Fruit fly (Drosophila melanogaster): ENCODE data around the gene Pex23.
A peak's percentile ranks its signal among the peaks of the same experiment; 100 is the strongest.

Gene Pex23

DNA sequence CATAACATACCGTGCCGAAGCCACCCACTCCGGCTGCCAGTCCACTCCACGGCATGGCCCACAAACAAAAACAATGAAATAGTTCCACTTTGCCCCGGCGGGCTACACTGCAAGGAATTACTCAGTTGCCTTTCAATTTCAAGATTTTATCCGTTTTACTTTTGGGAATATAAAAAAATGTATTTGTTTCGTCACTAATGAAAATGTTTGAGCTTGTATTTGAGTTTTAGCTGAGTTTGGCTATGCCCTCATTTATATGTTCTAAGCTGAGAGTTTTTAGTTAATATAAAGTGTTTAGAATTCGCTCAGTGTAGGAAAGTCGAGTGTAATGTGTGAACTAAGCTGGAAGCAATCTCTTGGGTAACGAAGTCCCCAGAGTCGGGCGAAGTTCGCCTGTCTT, 25.3 kb downstream of the Pex23 start:
- peak; percentile 45 for TF ChIP-seq CG1603 (tag; optimal IDR thresholded peaks at IDR 0.05)
- no peak for TF ChIP-seq CG8290 (GFP tag; optimal IDR thresholded peaks at IDR 0.05)
- no peak for TF ChIP-seq CG8290 (tag; optimal IDR thresholded peaks at IDR 0.05)
- TF ChIP-seq CG17829 (tag; optimal IDR thresholded peaks at IDR 0.05): no peak
- TF ChIP-seq CG6654 (GFP tag; optimal IDR thresholded peaks at IDR 0.05): no peak
- peak; percentile 66 for TF ChIP-seq Ets65A (GFP tag)
- TF ChIP-seq CG4854 (GFP tag; optimal IDR thresholded peaks at IDR 0.05): peak; percentile 30
- TF ChIP-seq CG17361 (GFP tag; IDR thresholded peaks at IDR 0.05): no peak
- no peak for TF ChIP-seq Dip2 (GFP tag; IDR thresholded peaks at IDR 0.05)
- TF ChIP-seq CG33213 (GFP tag; optimal IDR thresholded peaks at IDR 0.05): no peak
- TF ChIP-seq Poxn (GFP tag; IDR thresholded peaks at IDR 0.05): no peak
- TF ChIP-seq zf30C (GFP tag; optimal IDR thresholded peaks at IDR 0.05): no peak
- TF ChIP-seq run (tag; optimal IDR thresholded peaks at IDR 0.05): no peak
- no peak; the same call in 1 of the 2 replicates for TF ChIP-seq Atf6 (GFP tag; IDR thresholded peaks at IDR 0.05)
- TF ChIP-seq twi (tag; optimal IDR thresholded peaks at IDR 0.05): no peak
- TF ChIP-seq HmgD (GFP tag; optimal IDR thresholded peaks at IDR 0.05): no peak
- peak; percentile 55 for TF ChIP-seq CG30403 (GFP tag; optimal IDR thresholded peaks at IDR 0.05)
- TF ChIP-seq CG11085 (GFP tag; IDR thresholded peaks at IDR 0.05): no peak
- TF ChIP-seq row (GFP tag; IDR thresholded peaks at IDR 0.05): peak; percentile 65
- no peak for TF ChIP-seq hth (optimal IDR thresholded peaks at IDR 0.05)
- TF ChIP-seq gcm (GFP tag; optimal IDR thresholded peaks at IDR 0.05): no peak
- peak; percentile 7 for TF ChIP-seq CG13296 (GFP tag; optimal IDR thresholded peaks at IDR 0.05)
- no peak for TF ChIP-seq Opbp (GFP tag; IDR thresholded peaks at IDR 0.05; ENCODE audit: partially characterized antibody)
- no peak for TF ChIP-seq Hsf (GFP tag; optimal IDR thresholded peaks at IDR 0.05)
- no peak for TF ChIP-seq usp (GFP tag; optimal IDR thresholded peaks at IDR 0.05)
- TF ChIP-seq gsb-n (tag; optimal IDR thresholded peaks at IDR 0.05): no peak
- no peak for TF ChIP-seq CG11398 (GFP tag; optimal IDR thresholded peaks at IDR 0.05)
- no peak for TF ChIP-seq gcm2 (GFP tag; optimal IDR thresholded peaks at IDR 0.05)
- no peak for TF ChIP-seq CG42726 (GFP tag; IDR thresholded peaks at IDR 0.05; ENCODE audit: partially characterized antibody)
- TF ChIP-seq CG6765 (GFP tag; optimal IDR thresholded peaks at IDR 0.05): no peak
- no peak for TF ChIP-seq MESR4 (GFP tag; optimal IDR thresholded peaks at IDR 0.05)
- no peak for TF ChIP-seq Tbp (GFP tag; optimal IDR thresholded peaks at IDR 0.05)
- no peak for TF ChIP-seq CG8478 (optimal IDR thresholded peaks at IDR 0.05)
- TF ChIP-seq CG3281 (GFP tag; optimal IDR thresholded peaks at IDR 0.05): peak; percentile 41
- TF ChIP-seq Deaf1 (tag; optimal IDR thresholded peaks at IDR 0.05): no peak
- no peak for TF ChIP-seq Hmx (GFP tag; optimal IDR thresholded peaks at IDR 0.05)
- TF ChIP-seq CG2889 (GFP tag; IDR thresholded peaks at IDR 0.05): no peak
- no peak for TF ChIP-seq croc (GFP tag; conservative IDR thresholded peaks at IDR 0.05)
- TF ChIP-seq tup (GFP tag; optimal IDR thresholded peaks at IDR 0.05): no peak
- TF ChIP-seq CG11247 (GFP tag; IDR thresholded peaks at IDR 0.05): 0 out of 2 replicates have a peak, but pooled peaks have one; percentile 8
- no peak for TF ChIP-seq jing (GFP tag; optimal IDR thresholded peaks at IDR 0.05)
- TF ChIP-seq Usf (GFP tag; optimal IDR thresholded peaks at IDR 0.05): no peak
- no peak for TF ChIP-seq HmgZ (tag; optimal IDR thresholded peaks at IDR 0.05)
- TF ChIP-seq Side (GFP tag; optimal IDR thresholded peaks at IDR 0.05): peak; percentile 18
- no peak for TF ChIP-seq inv (GFP tag; IDR thresholded peaks at IDR 0.05; ENCODE audit: partially characterized antibody)
- TF ChIP-seq Hey (tag; optimal IDR thresholded peaks at IDR 0.05): no peak
- TF ChIP-seq CTCF (GFP tag; optimal IDR thresholded peaks at IDR 0.05): no peak
- no peak for TF ChIP-seq CG15601 (tag; optimal IDR thresholded peaks at IDR 0.05)
- TF ChIP-seq Xrp1 (GFP tag; IDR thresholded peaks at IDR 0.05): peak; percentile 39; the same call in 1 of the 2 replicates
- TF ChIP-seq tna (GFP tag; IDR thresholded peaks at IDR 0.05; ENCODE audit: partially characterized antibody): no peak
- no peak for TF ChIP-seq Dad (GFP tag; optimal IDR thresholded peaks at IDR 0.05)
- TF ChIP-seq Ravus (GFP tag; IDR thresholded peaks at IDR 0.05): no peak
- TF ChIP-seq Xbp1 (GFP tag; optimal IDR thresholded peaks at IDR 0.05): peak; percentile 25
- no peak for TF ChIP-seq CG33557 (GFP tag; optimal IDR thresholded peaks at IDR 0.05)
